Worm (Caenorhabditis elegans): ENCODE results near the gene F49F1.10.
A peak's percentile ranks its signal among the peaks of the same experiment; 100 is the strongest.

DNA sequence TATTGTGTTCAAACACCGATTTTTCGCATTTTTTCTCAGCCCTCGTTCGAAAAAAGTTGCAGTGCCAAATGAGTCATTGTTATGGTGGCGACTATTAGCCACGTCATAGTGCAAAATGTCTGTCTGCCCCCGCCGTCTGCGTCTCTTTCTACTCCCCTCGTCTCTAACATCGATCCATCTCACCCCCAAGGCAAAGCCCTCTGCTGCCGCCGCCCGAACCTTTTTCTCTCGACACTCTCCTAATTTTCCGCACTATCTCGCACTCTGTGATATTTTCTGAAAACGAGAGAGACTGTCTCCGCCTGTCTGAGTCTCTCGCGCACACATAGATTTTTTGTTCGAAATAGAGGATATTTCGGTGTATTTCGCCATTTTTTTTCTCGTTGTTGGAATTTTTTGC lies 45.8 kb downstream of the F49F1.10 start:
- TF ChIP-seq fkh-10 (GFP tag; optimal IDR thresholded peaks at IDR 0.05): no peak
- peak; percentile 40 for TF ChIP-seq nhr-11 (tag; optimal IDR thresholded peaks at IDR 0.05)
- peak; percentile 24 for TF ChIP-seq elt-2 (tag; optimal IDR thresholded peaks at IDR 0.05)
- TF ChIP-seq lin-13 (GFP tag; optimal IDR thresholded peaks at IDR 0.05): peak; percentile 32
- TF ChIP-seq nhr-76 (tag; optimal IDR thresholded peaks at IDR 0.05): no peak
- TF ChIP-seq ama-1 (optimal IDR thresholded peaks at IDR 0.05): no peak
- TF ChIP-seq skn-1 (tag; optimal IDR thresholded peaks at IDR 0.05): peak; percentile 76
- TF ChIP-seq aly-2 (tag; optimal IDR thresholded peaks at IDR 0.05): peak; percentile 19
- no peak for TF ChIP-seq nhr-28 (tag; optimal IDR thresholded peaks at IDR 0.05)
- TF ChIP-seq F16B12.6 (tag; optimal IDR thresholded peaks at IDR 0.05): peak; percentile 46
- TF ChIP-seq zag-1 (tag; optimal IDR thresholded peaks at IDR 0.05): no peak
